Worm (Caenorhabditis elegans) whole organism, early embryonic: ENCODE measurements around the gene F01D5.1.
A peak's percentile ranks its signal among the peaks of the same experiment; 100 is the strongest.

Source experiments
- B0310.2 ChIP-seq: sonication (generic microtip); optimal IDR thresholded peaks from 2 replicates; lab custom pipeline; 2016; ENCODE audit warnings: mild to moderate bottlenecking, missing genetic modification characterization, missing compliant biosample characterization
- F13C5.2 ChIP-seq: sonication (generic microtip); optimal IDR thresholded peaks from 2 replicates; lab custom pipeline; 2017; ENCODE audit warnings: mild to moderate bottlenecking, missing genetic modification characterization, inconsistent platforms, missing compliant biosample characterization
- aly-1 ChIP-seq: sonication (generic microtip); optimal IDR thresholded peaks from 2 replicates; lab custom pipeline; 2016; ENCODE audit warnings: missing genetic modification characterization, missing compliant biosample characterization
- ama-1 ChIP-seq: fragments of 150-350 bp; optimal IDR thresholded peaks from 2 replicates; lab custom pipeline; 2014
- ceh-13 ChIP-seq: fragments of 200-800 bp; sonication (Bioruptor generic); optimal IDR thresholded peaks from 2 replicates; lab custom pipeline; 2018; ENCODE audit warnings: mild to moderate bottlenecking, missing genetic modification characterization, missing compliant biosample characterization
- ceh-36 ChIP-seq: sonication (generic microtip); optimal IDR thresholded peaks from 2 replicates; lab custom pipeline; 2016; ENCODE audit warnings: missing genetic modification characterization, inconsistent platforms, missing compliant biosample characterization
- ets-7 ChIP-seq: sonication (generic microtip); optimal IDR thresholded peaks from 2 replicates; lab custom pipeline; 2016; ENCODE audit warnings: missing genotype, missing genetic modification characterization, missing compliant biosample characterization
- flt-1 ChIP-seq: fragments of 200-800 bp; sonication (Bioruptor generic); IDR thresholded peaks from 2 replicates; pipeline ENCODE4 v1.3.6; 2022; ENCODE audit warnings: missing genetic modification characterization, missing compliant biosample characterization
- hmbx-1 ChIP-seq: sonication (generic microtip); optimal IDR thresholded peaks from 2 replicates; lab custom pipeline; 2016; ENCODE audit warnings: mild to moderate bottlenecking, missing genetic modification characterization, missing compliant biosample characterization
- hmg-4 ChIP-seq: fragments of 200-800 bp; sonication (Bioruptor generic); optimal IDR thresholded peaks from 2 replicates; lab custom pipeline; 2018; ENCODE audit warnings: mild to moderate bottlenecking, missing genetic modification characterization, missing compliant biosample characterization
- hnd-1 ChIP-seq: sonication (generic microtip); optimal IDR thresholded peaks from 2 replicates; lab custom pipeline; 2016; ENCODE audit warnings: missing genetic modification characterization, missing compliant biosample characterization
- pes-1 ChIP-seq: fragments of 200-800 bp; sonication (Bioruptor generic); IDR thresholded peaks from 2 replicates; pipeline ENCODE4 v1.3.6; 2022; ENCODE audit warnings: missing genetic modification reagents, missing genetic modification characterization, missing compliant biosample characterization
- scrt-1 ChIP-seq: fragments of 200-800 bp; sonication (Bioruptor generic); IDR thresholded peaks from 2 replicates; pipeline ENCODE4 v1.3.6; 2022; ENCODE audit warnings: missing genetic modification characterization, missing compliant biosample characterization
- sea-1 ChIP-seq: fragments of 200-800 bp; sonication (Bioruptor generic); conservative IDR thresholded peaks from 2 replicates; pipeline ENCODE4 v1.3.6; 2022; ENCODE audit warnings: missing genetic modification characterization, missing compliant biosample characterization
- tbx-11 ChIP-seq: fragments of 200-800 bp; sonication (Bioruptor generic); IDR thresholded peaks from 2 replicates; pipeline ENCODE4 v1.3.6; 2022; ENCODE audit warnings: missing genetic modification characterization, missing compliant biosample characterization
- tbx-37 ChIP-seq: fragments of 200-800 bp; sonication (Bioruptor generic); conservative IDR thresholded peaks from 2 replicates; pipeline ENCODE4 v1.3.6; 2022; ENCODE audit warnings: missing genetic modification reagents, missing genetic modification characterization, missing compliant biosample characterization
- tra-4 ChIP-seq: sonication (generic microtip); optimal IDR thresholded peaks from 2 replicates; lab custom pipeline; 2017; ENCODE audit warnings: missing genetic modification characterization, missing compliant biosample characterization

F01D5.1 gene

ce11 chrII:13997477-13997876 is at the start of gene F01D5.1:
TSS of gene F01D5.1 (minus strand) at chrII:13997581.
- no peak for TF ChIP-seq tra-4 (tag; lab: Kevin White, UChicago)
- TF ChIP-seq ceh-36 = no peak
- no peak for TF ChIP-seq B0310.2 (tag; lab: Kevin White, UChicago)
- no peak for TF ChIP-seq pes-1 (GFP tag; lab: Robert Waterston, UW)
- no peak for TF ChIP-seq tbx-37
- no peak for TF ChIP-seq sea-1
- no peak for TF ChIP-seq F13C5.2 (tag; lab: Kevin White, UChicago)
- TF ChIP-seq aly-1 (tag; lab: Kevin White, UChicago) = no peak
- TF ChIP-seq ama-1 (lab: Kevin White, UChicago) = no peak

ce11 chrII:14046491-14046890 is 49.1 kb upstream of the F01D5.1 start:
- TF ChIP-seq hmg-4 (GFP tag; lab: Kevin White, UChicago) (peak; percentile 14), scrt-1 (GFP tag; lab: Robert Waterston, UW) (no peak)

- TF ChIP-seq tbx-37 = no peak
- TF ChIP-seq tra-4 (tag; lab: Kevin White, UChicago) = no peak
- no peak for TF ChIP-seq ama-1 (lab: Kevin White, UChicago)
- no peak for TF ChIP-seq ceh-36
- TF ChIP-seq hmbx-1 = no peak
- TF ChIP-seq flt-1 (GFP tag; lab: Robert Waterston, UW) = no peak
- TF ChIP-seq ets-7 (tag; lab: Kevin White, UChicago) = no peak
- TF ChIP-seq hmg-4 (GFP tag; lab: Kevin White, UChicago) = no peak
- TF ChIP-seq pes-1 (GFP tag; lab: Robert Waterston, UW) = no peak
- no peak for TF ChIP-seq scrt-1 (GFP tag; lab: Robert Waterston, UW)
- TF ChIP-seq hnd-1 = no peak
These were observed 48.6 kb upstream of the F01D5.1 start for ce11 chrII:14045934-14046470.

ce11 chrII:14045235-14045634 is 47.9 kb upstream of the F01D5.1 start:
- TF ChIP-seq hmbx-1 (no peak), F13C5.2 (tag; lab: Kevin White, UChicago) (no peak), tra-4 (tag; lab: Kevin White, UChicago) (no peak), ama-1 (lab: Kevin White, UChicago) (no peak), sea-1 (no peak), hnd-1 (no peak), hmg-4 (GFP tag; lab: Kevin White, UChicago) (no peak), scrt-1 (GFP tag; lab: Robert Waterston, UW) (no peak), tbx-37 (no peak), aly-1 (tag; lab: Kevin White, UChicago) (no peak), pes-1 (GFP tag; lab: Robert Waterston, UW) (no peak), ceh-36 (no peak), ceh-13 (GFP tag; lab: Kevin White, UChicago) (no peak), tbx-11 (GFP tag; lab: Robert Waterston, UW) (no peak), ets-7 (tag; lab: Kevin White, UChicago) (no peak), B0310.2 (tag; lab: Kevin White, UChicago) (no peak), flt-1 (GFP tag; lab: Robert Waterston, UW) (no peak)

- no peak for TF ChIP-seq flt-1 (GFP tag; lab: Robert Waterston, UW)
- TF ChIP-seq B0310.2 (tag; lab: Kevin White, UChicago) = no peak
- TF ChIP-seq aly-1 (tag; lab: Kevin White, UChicago) = no peak
- TF ChIP-seq ets-7 (tag; lab: Kevin White, UChicago) = no peak
- TF ChIP-seq F13C5.2 (tag; lab: Kevin White, UChicago) = no peak
- TF ChIP-seq scrt-1 (GFP tag; lab: Robert Waterston, UW) = no peak
- TF ChIP-seq ceh-36 = no peak
- no peak for TF ChIP-seq hnd-1
These were observed 46.8 kb upstream of the F01D5.1 start for ce11 chrII:14044199-14044598.

ce11 chrII:14042836-14043604 is 45.6 kb upstream of the F01D5.1 start:
- TF ChIP-seq tbx-37 (no peak), sea-1 (no peak)

ce11 chrII:14040204-14040842 is 42.9 kb upstream of the F01D5.1 start:
- TF ChIP-seq tbx-37 (no peak), sea-1 (no peak), hmg-4 (GFP tag; lab: Kevin White, UChicago) (no peak), scrt-1 (GFP tag; lab: Robert Waterston, UW) (0 out of 2 replicates have a peak, but pooled peaks have one; percentile 5)

ce11 chrII:14039811-14040203 is 42.4 kb upstream of the F01D5.1 start:
- TF ChIP-seq tra-4 (tag; lab: Kevin White, UChicago) (no peak), scrt-1 (GFP tag; lab: Robert Waterston, UW) (no peak), ets-7 (tag; lab: Kevin White, UChicago) (no peak), tbx-37 (no peak), hmbx-1 (no peak), tbx-11 (GFP tag; lab: Robert Waterston, UW) (no peak), hnd-1 (no peak), sea-1 (no peak), aly-1 (tag; lab: Kevin White, UChicago) (no peak), ama-1 (lab: Kevin White, UChicago) (no peak), B0310.2 (tag; lab: Kevin White, UChicago) (no peak), flt-1 (GFP tag; lab: Robert Waterston, UW) (no peak), F13C5.2 (tag; lab: Kevin White, UChicago) (no peak), ceh-13 (GFP tag; lab: Kevin White, UChicago) (no peak), pes-1 (GFP tag; lab: Robert Waterston, UW) (no peak), ceh-36 (no peak)
